Fruit fly (Drosophila melanogaster): Measurements from ENCODE around the gene Spn.

Gene Spn

dm6 chr3L:2531386-2532176, 22.5 kb downstream of the Spn start (continued):
- TF ChIP-seq BEAF-32 (GFP tag; optimal IDR thresholded peaks at IDR 0.05) (peak; percentile 30), CG13775 (GFP tag; optimal IDR thresholded peaks at IDR 0.05) (peak; percentile 64), CG16779 (GFP tag; IDR thresholded peaks at IDR 0.05) (no peak), tna (GFP tag; IDR thresholded peaks at IDR 0.05; ENCODE audit: partially characterized antibody) (peak; percentile 28; the same call in 1 of the 2 replicates), Dp (GFP tag; optimal IDR thresholded peaks at IDR 0.05) (peak; percentile 15), Ravus (GFP tag; IDR thresholded peaks at IDR 0.05) (peak; percentile 18; the same call in 1 of the 2 replicates), inv (GFP tag; IDR thresholded peaks at IDR 0.05; ENCODE audit: partially characterized antibody) (peak; percentile 18; the same call in 1 of the 2 replicates), Doc2 (GFP tag; IDR thresholded peaks at IDR 0.05) (no peak), CG12299 (tag; optimal IDR thresholded peaks at IDR 0.05) (peak; percentile 69), tx (GFP tag; optimal IDR thresholded peaks at IDR 0.05) (peak; percentile 11), CG10267 (tag; optimal IDR thresholded peaks at IDR 0.05) (peak; percentile 71), CG10979 (tag; optimal IDR thresholded peaks at IDR 0.05) (peak; percentile 63), Bteb2 (GFP tag; optimal IDR thresholded peaks at IDR 0.05) (peak; percentile 31), az2 (GFP tag; optimal IDR thresholded peaks at IDR 0.05) (peak; percentile 75), CG10462 (GFP tag; optimal IDR thresholded peaks at IDR 0.05) (peak; percentile 28), CG10565 (GFP tag; optimal IDR thresholded peaks at IDR 0.05) (no peak), slp2 (GFP tag; optimal IDR thresholded peaks at IDR 0.05) (no peak), CG3163 (GFP tag; optimal IDR thresholded peaks at IDR 0.05) (peak; percentile 48), rib (GFP tag; IDR thresholded peaks at IDR 0.05) (peak; percentile 52), CG1647 (GFP tag; optimal IDR thresholded peaks at IDR 0.05) (peak; percentile 52), CG31365 (tag; optimal IDR thresholded peaks at IDR 0.05) (peak; percentile 98), B-H2 (GFP tag; optimal IDR thresholded peaks at IDR 0.05) (peak; percentile 75), dan (GFP tag; IDR thresholded peaks at IDR 0.05) (no peak), CG4328 (GFP tag; optimal IDR thresholded peaks at IDR 0.05) (no peak), E2f2 (GFP tag; IDR thresholded peaks at IDR 0.05) (peak; percentile 56; the same call in 1 of the 2 replicates), CG4820 (GFP tag; optimal IDR thresholded peaks at IDR 0.05) (peak; percentile 62), Atf3 (GFP tag; optimal IDR thresholded peaks at IDR 0.05) (no peak), CG18599 (GFP tag; optimal IDR thresholded peaks at IDR 0.05) (peak; percentile 60), gcm2 (GFP tag; optimal IDR thresholded peaks at IDR 0.05) (peak; percentile 75), B-H1 (GFP tag; IDR thresholded peaks at IDR 0.05) (peak; percentile 72), Sox100B (GFP tag; optimal IDR thresholded peaks at IDR 0.05) (peak; percentile 71), PHDP (tag; optimal IDR thresholded peaks at IDR 0.05) (peak; percentile 83), CG16813 (GFP tag; IDR thresholded peaks at IDR 0.05; ENCODE audit: partially characterized antibody) (no peak), Tbp (GFP tag; optimal IDR thresholded peaks at IDR 0.05) (no peak), Dad (GFP tag; optimal IDR thresholded peaks at IDR 0.05) (peak; percentile 63), vfl (GFP tag; optimal IDR thresholded peaks at IDR 0.05) (peak; percentile 16), CG8281 (tag; optimal IDR thresholded peaks at IDR 0.05) (peak; percentile 95), Hr51 (GFP tag; optimal IDR thresholded peaks at IDR 0.05) (peak; percentile 50 to 70), ato (GFP tag; IDR thresholded peaks at IDR 0.05; ENCODE audit: partially characterized antibody) (no peak), NK7.1 (GFP tag; optimal IDR thresholded peaks at IDR 0.05) (no peak), CG2889 (GFP tag; IDR thresholded peaks at IDR 0.05) (peak; percentile 51; the same call in 2 of the 3 replicates), CG17328 (GFP tag; IDR thresholded peaks at IDR 0.05) (peak; percentile 74), CG11247 (GFP tag; IDR thresholded peaks at IDR 0.05) (peak; percentile 63), NfI (GFP tag; optimal IDR thresholded peaks at IDR 0.05) (peak; percentile 59), CG9817 (tag; optimal IDR thresholded peaks at IDR 0.05) (peak; percentile 57), CG12769 (tag; optimal IDR thresholded peaks at IDR 0.05) (peak; percentile 25), stc (GFP tag; IDR thresholded peaks at IDR 0.05) (peak; percentile 80), CG2875 (GFP tag; optimal IDR thresholded peaks at IDR 0.05) (peak; percentile 79)
